Worm (Caenorhabditis elegans): ENCODE measurements around the gene T04F8.3.

ce11 chrX:11640463-11640995, 17.9 kb upstream of the T04F8.3 start:
- TF ChIP-seq ceh-43 (GFP tag; optimal IDR thresholded peaks at IDR 0.05) (no peak), mls-2 (tag; optimal IDR thresholded peaks at IDR 0.05) (no peak), unc-39 (tag; optimal IDR thresholded peaks at IDR 0.05) (no peak), lin-13 (tag; optimal IDR thresholded peaks at IDR 0.05) (no peak), pha-4 (tag; optimal IDR thresholded peaks at IDR 0.05) (no peak), nhr-12 (tag; optimal IDR thresholded peaks at IDR 0.05) (no peak)
